Fruit fly (Drosophila melanogaster) S2 (cell line): Measurements from ENCODE around the gene Nbr.

Experiments used
- CG8478 ChIP-seq: fragments of >200 bp; optimal IDR thresholded peaks from 2 replicates; lab custom pipeline; 2018
- CTCF ChIP-seq, 2 experiments: fragments of >200 bp; optimal IDR thresholded peaks; 2 replicates each; lab custom pipeline; 2018

- no peak for TF ChIP-seq CTCF (optimal IDR thresholded peaks at IDR 0.05; lab: Kevin White, UChicago)
- TF ChIP-seq CG8478 (lab: Kevin White, UChicago) = no peak
Observed at dm6 chr2L:21195331-21195730, 32.4 kb upstream of the Nbr start.
